Fruit fly (Drosophila melanogaster) Kc167 (cell line): ENCODE measurements around the gene CG3104.

Source experiments
- Myc ChIP-seq: fragments of >200 bp; optimal IDR thresholded peaks from 2 replicates; lab custom pipeline; 2017; ENCODE audit warnings: missing external identifiers
- Sin3A ChIP-seq: fragments of >200 bp; optimal IDR thresholded peaks from 2 replicates; lab custom pipeline; 2018; ENCODE audit warnings: missing external identifiers
- h ChIP-seq: fragments of >200 bp; optimal IDR thresholded peaks from 3 replicates; lab custom pipeline; 2018; ENCODE audit warnings: missing external identifiers
- insv ChIP-seq: fragments of >200 bp; optimal IDR thresholded peaks from 3 replicates; lab custom pipeline; 2018; ENCODE audit warnings: missing external identifiers
- psq ChIP-seq: fragments of >200 bp; optimal IDR thresholded peaks from 2 replicates; lab custom pipeline; 2017; ENCODE audit warnings: missing external identifiers
- ttk ChIP-seq: sonication (Bioruptor generic); optimal IDR thresholded peaks from 2 replicates; lab custom pipeline; 2017; ENCODE audit warnings: missing external identifiers

CG3104 gene

dm6 chr2L:2874542-2875194 lies 19.1 kb upstream of the CG3104 start, which contains the start of gene CG8814:
TSS of gene CG8814 (plus strand) at chr2L:2874890.
- TF ChIP-seq ttk (lab: Kevin White, UChicago): no peak
- no peak for TF ChIP-seq Myc (lab: Kevin White, UChicago)
- TF ChIP-seq h: no peak
- no peak for TF ChIP-seq Sin3A
- TF ChIP-seq psq (lab: Kevin White, UChicago): no peak
- TF ChIP-seq insv (lab: Kevin White, UChicago): no peak

- TF ChIP-seq ttk (lab: Kevin White, UChicago) (no peak), insv (lab: Kevin White, UChicago) (no peak), Sin3A (no peak), h (no peak), psq (lab: Kevin White, UChicago) (no peak), Myc (lab: Kevin White, UChicago) (no peak)
Measured at dm6 chr2L:2874185-2874541, 18.6 kb upstream of the CG3104 start, which contains the start of gene Ifrd1. TSS of gene Ifrd1 (minus strand) at chr2L:2874489.

dm6 chr2L:2873729-2874127 lies 18.1 kb upstream of the CG3104 start:
- TF ChIP-seq insv (lab: Kevin White, UChicago): no peak
- TF ChIP-seq psq (lab: Kevin White, UChicago): no peak
- no peak for TF ChIP-seq ttk (lab: Kevin White, UChicago)
- TF ChIP-seq h: no peak
- TF ChIP-seq Myc (lab: Kevin White, UChicago): no peak
- no peak for TF ChIP-seq Sin3A

dm6 chr2L:2872968-2873728 lies 17.6 kb upstream of the CG3104 start:
- TF ChIP-seq insv (lab: Kevin White, UChicago) (no peak), Myc (lab: Kevin White, UChicago) (no peak)

dm6 chr2L:2872309-2872932 lies 16.8 kb upstream of the CG3104 start:
- TF ChIP-seq insv (lab: Kevin White, UChicago): no peak
- TF ChIP-seq Sin3A: no peak
- TF ChIP-seq psq (lab: Kevin White, UChicago): no peak
- no peak for TF ChIP-seq ttk (lab: Kevin White, UChicago)
- TF ChIP-seq Myc (lab: Kevin White, UChicago): no peak
- no peak for TF ChIP-seq h

dm6 chr2L:2869008-2869702 lies 13.6 kb upstream of the CG3104 start, which contains the start of gene CG8813:
TSS of gene CG8813 (plus strand) at chr2L:2869652.
- TF ChIP-seq psq (lab: Kevin White, UChicago) (no peak), insv (lab: Kevin White, UChicago) (no peak)

- TF ChIP-seq ttk (lab: Kevin White, UChicago): no peak
- TF ChIP-seq h: no peak
- no peak for TF ChIP-seq psq (lab: Kevin White, UChicago)
- TF ChIP-seq insv (lab: Kevin White, UChicago): no peak
- TF ChIP-seq Myc (lab: Kevin White, UChicago): no peak
- no peak for TF ChIP-seq Sin3A
Measured at dm6 chr2L:2865560-2866309, 10.2 kb upstream of the CG3104 start.

dm6 chr2L:2864601-2865000 lies 9.0 kb upstream of the CG3104 start:
- TF ChIP-seq h: no peak
- TF ChIP-seq ttk (lab: Kevin White, UChicago): no peak
- TF ChIP-seq psq (lab: Kevin White, UChicago): no peak
- TF ChIP-seq Myc (lab: Kevin White, UChicago): no peak
- TF ChIP-seq Sin3A: no peak
- no peak for TF ChIP-seq insv (lab: Kevin White, UChicago)

- TF ChIP-seq insv (lab: Kevin White, UChicago) (no peak), h (no peak), ttk (lab: Kevin White, UChicago) (no peak), Myc (lab: Kevin White, UChicago) (no peak), psq (lab: Kevin White, UChicago) (no peak), Sin3A (no peak)
Measured at dm6 chr2L:2862621-2862962, 7.0 kb upstream of the CG3104 start.

- TF ChIP-seq psq (lab: Kevin White, UChicago) (no peak), insv (lab: Kevin White, UChicago) (no peak), Myc (lab: Kevin White, UChicago) (no peak), h (no peak), ttk (lab: Kevin White, UChicago) (no peak), Sin3A (no peak)
Measured at dm6 chr2L:2861885-2862620, 6.5 kb upstream of the CG3104 start.
